Worm (Caenorhabditis elegans): ENCODE measurements around the gene neg-1.

DNA sequence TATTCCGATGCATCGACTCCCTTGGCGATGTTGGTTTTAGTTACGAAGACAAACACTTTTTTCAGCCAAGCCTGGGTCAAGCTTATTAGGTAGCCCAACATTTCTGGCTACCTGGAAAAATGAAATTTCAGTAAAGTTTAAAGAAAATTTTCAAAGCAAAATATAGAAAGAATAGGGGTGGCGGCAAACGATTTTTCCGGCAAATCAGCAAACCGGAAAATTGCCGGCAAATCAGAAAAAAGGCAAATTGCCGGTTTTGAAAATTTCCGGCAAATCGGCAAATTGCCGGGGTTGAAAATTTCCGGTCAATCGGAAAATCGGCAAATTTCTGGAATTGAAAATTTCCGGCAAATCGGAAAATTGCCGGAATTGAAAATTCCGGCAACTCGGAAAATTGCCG is 2.9 kb upstream of the neg-1 start, which contains the start of gene F32D1.8:
- TF ChIP-seq unc-86 (tag; optimal IDR thresholded peaks at IDR 0.05) (no peak), madf-2 (tag; optimal IDR thresholded peaks at IDR 0.05) (no peak)

Data from whole organism, late embryonic.